Worm (Caenorhabditis elegans): Measurements from ENCODE around the gene acn-1.

acn-1 gene

ce11 chrX:5129447-5129846 is 32.6 kb upstream of the acn-1 start (continued):
- no peak for TF ChIP-seq elt-2 (tag; optimal IDR thresholded peaks at IDR 0.05)
- TF ChIP-seq lin-13 (GFP tag; optimal IDR thresholded peaks at IDR 0.05) = no peak
- TF ChIP-seq C16A3.4 (tag; optimal IDR thresholded peaks at IDR 0.05) = no peak
- no peak for TF ChIP-seq hlh-17 (GFP tag; optimal IDR thresholded peaks at IDR 0.05; ENCODE audit: borderline replicate concordance)
- TF ChIP-seq pqm-1 (tag; optimal IDR thresholded peaks at IDR 0.05) = no peak
- no peak for TF ChIP-seq C34B4.2 (tag; optimal IDR thresholded peaks at IDR 0.05)
- TF ChIP-seq unc-98 (GFP tag; IDR thresholded peaks at IDR 0.05) = no peak
- no peak for TF ChIP-seq nhr-77 (tag; optimal IDR thresholded peaks at IDR 0.05)
- no peak for TF ChIP-seq unc-86 (tag; optimal IDR thresholded peaks at IDR 0.05)
- no peak for TF ChIP-seq zip-4 (GFP tag; optimal IDR thresholded peaks at IDR 0.05)
- no peak for TF ChIP-seq aly-2 (tag; optimal IDR thresholded peaks at IDR 0.05)
- TF ChIP-seq nhr-90 (tag; optimal IDR thresholded peaks at IDR 0.05; ENCODE audit: poor library complexity) = no peak
- peak; percentile 15 for TF ChIP-seq dsc-1 (tag; optimal IDR thresholded peaks at IDR 0.05)
- TF ChIP-seq mab-9 (GFP tag; IDR thresholded peaks at IDR 0.05) = no peak
- no peak for TF ChIP-seq aha-1 (tag; optimal IDR thresholded peaks at IDR 0.05)
- TF ChIP-seq nhr-12 (tag; optimal IDR thresholded peaks at IDR 0.05) = no peak
- no peak for TF ChIP-seq ztf-11 (tag; optimal IDR thresholded peaks at IDR 0.05)
- TF ChIP-seq vab-15 (tag; optimal IDR thresholded peaks at IDR 0.05) = no peak
- no peak for TF ChIP-seq fkh-10 (GFP tag; optimal IDR thresholded peaks at IDR 0.05)
- no peak for TF ChIP-seq unc-62 (GFP tag; optimal IDR thresholded peaks at IDR 0.05)
- no peak for TF ChIP-seq nhr-76 (tag; optimal IDR thresholded peaks at IDR 0.05)

DNA sequence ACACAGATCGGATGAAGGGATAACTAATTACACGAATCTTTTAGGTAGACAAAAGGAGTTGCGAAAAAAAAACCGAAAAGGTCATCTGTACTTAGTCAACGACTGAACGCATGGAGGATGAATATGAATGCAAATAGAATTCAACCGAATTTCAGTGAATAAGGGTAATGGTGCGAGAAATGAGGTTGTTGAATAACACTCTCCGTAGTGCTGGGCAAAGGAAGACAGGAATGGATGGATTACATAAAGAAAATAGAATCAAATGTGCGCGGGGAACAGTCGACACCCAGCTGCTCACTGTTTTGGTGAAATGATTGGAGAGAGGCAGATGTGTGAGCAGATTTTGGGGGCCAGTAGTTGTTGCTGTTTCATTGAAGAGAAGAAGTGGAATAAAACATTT is 27.4 kb upstream of the acn-1 start:
- no peak for TF ChIP-seq ztf-4 (tag; optimal IDR thresholded peaks at IDR 0.05)
- peak; percentile 9 for TF ChIP-seq blmp-1 (tag; optimal IDR thresholded peaks at IDR 0.05)
- no peak for TF ChIP-seq C16A3.4 (tag; optimal IDR thresholded peaks at IDR 0.05)
- no peak for TF ChIP-seq fos-1 (tag; optimal IDR thresholded peaks at IDR 0.05)

DNA sequence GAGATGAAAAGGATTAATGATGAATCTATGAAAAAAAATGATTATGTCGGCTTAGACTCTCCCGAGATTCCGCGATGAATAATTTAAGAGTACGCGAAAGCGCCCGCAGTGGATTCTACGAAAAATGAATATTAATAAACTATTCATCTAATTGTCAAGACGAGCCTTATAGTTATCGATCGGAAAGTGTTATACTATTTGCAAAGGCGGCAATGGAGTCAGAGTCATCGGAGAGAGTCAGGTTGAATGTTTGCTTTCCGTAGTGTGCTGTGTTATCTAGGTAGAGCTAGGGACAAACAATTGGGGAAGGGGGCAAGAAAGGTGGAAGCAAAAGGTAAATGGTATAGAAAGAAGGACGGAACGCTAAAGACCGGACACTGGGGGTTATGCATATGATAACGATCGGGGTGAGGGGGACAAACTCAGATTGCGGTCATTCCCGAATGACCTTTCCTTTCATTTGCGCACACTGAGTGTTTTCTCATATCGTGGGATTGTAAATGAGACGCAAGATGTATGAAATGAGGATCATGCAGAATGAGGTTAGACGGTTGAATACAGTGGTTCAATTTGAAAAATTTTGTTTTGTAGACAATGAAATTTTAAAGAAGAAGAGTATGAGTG is 26.0 kb upstream of the acn-1 start:
- TF ChIP-seq sox-4 (tag; optimal IDR thresholded peaks at IDR 0.05) (no peak), xbp-1 (tag; optimal IDR thresholded peaks at IDR 0.05) (no peak), ama-1 (optimal IDR thresholded peaks at IDR 0.05) (no peak), egl-13 (tag; optimal IDR thresholded peaks at IDR 0.05) (peak; percentile 58), nhr-71 (tag; optimal IDR thresholded peaks at IDR 0.05) (peak; percentile 18), dsc-1 (tag; optimal IDR thresholded peaks at IDR 0.05) (peak; percentile 87), nhr-85 (tag) (peak; percentile 7), fkh-8 (tag; optimal IDR thresholded peaks at IDR 0.05) (peak; percentile 30), blmp-1 (tag; optimal IDR thresholded peaks at IDR 0.05) (peak; percentile 3), unc-86 (tag; optimal IDR thresholded peaks at IDR 0.05) (peak; percentile 71), vab-15 (tag; optimal IDR thresholded peaks at IDR 0.05) (no peak), nhr-47 (tag; optimal IDR thresholded peaks at IDR 0.05) (peak; percentile 40), irx-1 (tag; optimal IDR thresholded peaks at IDR 0.05) (no peak), pag-3 (tag; optimal IDR thresholded peaks at IDR 0.05; ENCODE audit: borderline replicate concordance, insufficient read depth) (no peak), ztf-11 (tag; optimal IDR thresholded peaks at IDR 0.05) (peak in 1 of 2 experiments; percentile 15), egl-27 (tag; optimal IDR thresholded peaks at IDR 0.05) (no peak), unc-62 (GFP tag; optimal IDR thresholded peaks at IDR 0.05) (no peak), efl-1 (optimal IDR thresholded peaks at IDR 0.05) (no peak), efl-1 (GFP tag; optimal IDR thresholded peaks at IDR 0.05 in 1 of 2) (peak in 1 of 2 experiments; percentile 67)

DNA sequence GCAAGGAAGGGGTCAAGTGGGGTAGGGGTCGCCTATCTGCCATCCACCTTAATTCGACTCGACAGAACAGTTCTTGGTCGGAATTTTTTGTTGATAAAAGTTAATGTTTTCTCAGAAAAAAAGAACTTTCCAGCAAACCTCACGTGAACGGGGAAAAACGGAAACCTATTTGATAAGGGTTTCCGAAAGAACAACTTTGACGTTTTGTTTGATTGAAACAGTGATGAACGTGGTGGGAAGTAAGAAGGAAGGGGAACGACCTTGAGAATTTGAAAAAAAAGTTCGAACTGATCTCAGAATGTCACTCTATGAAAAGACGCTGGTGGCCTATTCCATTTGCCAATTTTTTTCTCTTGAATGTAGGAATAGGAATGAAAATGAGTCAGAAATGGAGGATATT is 25.5 kb upstream of the acn-1 start:
- TF ChIP-seq alr-1 (tag; optimal IDR thresholded peaks at IDR 0.05; ENCODE audit: borderline replicate concordance) (no peak), snu-23 (GFP tag; optimal IDR thresholded peaks at IDR 0.05) (no peak), nhr-28 (tag; optimal IDR thresholded peaks at IDR 0.05) (no peak), unc-98 (GFP tag; IDR thresholded peaks at IDR 0.05) (no peak), dpl-1 (GFP tag; optimal IDR thresholded peaks at IDR 0.05) (no peak), nhr-85 (tag) (peak; percentile 73), aly-2 (tag; optimal IDR thresholded peaks at IDR 0.05) (no peak), ets-5 (GFP tag; IDR thresholded peaks at IDR 0.05) (no peak), elt-2 (tag; optimal IDR thresholded peaks at IDR 0.05) (no peak), ceh-82 (tag; optimal IDR thresholded peaks at IDR 0.05) (no peak), lin-15B (tag; optimal IDR thresholded peaks at IDR 0.05) (no peak), blmp-1 (tag; optimal IDR thresholded peaks at IDR 0.05) (peak; percentile 51), unc-86 (tag; optimal IDR thresholded peaks at IDR 0.05) (no peak), efl-3 (GFP tag; optimal IDR thresholded peaks at IDR 0.05) (no peak), egl-13 (tag; optimal IDR thresholded peaks at IDR 0.05) (no peak), elt-3 (tag; optimal IDR thresholded peaks at IDR 0.05) (peak in 1 of 6 experiments; percentile 80), unc-130 (tag; optimal IDR thresholded peaks at IDR 0.05) (peak; percentile 2), ces-1 (GFP tag; optimal IDR thresholded peaks at IDR 0.05) (no peak)

Data from whole organism, L1 larva.